Worm (Caenorhabditis elegans) whole organism, early embryonic: Measurements from ENCODE around the gene cest-7.

Experiments
- B0310.2 ChIP-seq: sonication (generic microtip); optimal IDR thresholded peaks from 2 replicates; lab custom pipeline; 2016; ENCODE audit warnings: mild to moderate bottlenecking, missing genetic modification characterization, missing compliant biosample characterization
- F13C5.2 ChIP-seq: sonication (generic microtip); optimal IDR thresholded peaks from 2 replicates; lab custom pipeline; 2017; ENCODE audit warnings: mild to moderate bottlenecking, missing genetic modification characterization, inconsistent platforms, missing compliant biosample characterization
- aly-1 ChIP-seq: sonication (generic microtip); optimal IDR thresholded peaks from 2 replicates; lab custom pipeline; 2016; ENCODE audit warnings: missing genetic modification characterization, missing compliant biosample characterization
- ama-1 ChIP-seq: fragments of 150-350 bp; optimal IDR thresholded peaks from 2 replicates; lab custom pipeline; 2014
- ceh-13 ChIP-seq: fragments of 200-800 bp; sonication (Bioruptor generic); optimal IDR thresholded peaks from 2 replicates; lab custom pipeline; 2018; ENCODE audit warnings: mild to moderate bottlenecking, missing genetic modification characterization, missing compliant biosample characterization
- ceh-36 ChIP-seq: sonication (generic microtip); optimal IDR thresholded peaks from 2 replicates; lab custom pipeline; 2016; ENCODE audit warnings: missing genetic modification characterization, inconsistent platforms, missing compliant biosample characterization
- ets-7 ChIP-seq: sonication (generic microtip); optimal IDR thresholded peaks from 2 replicates; lab custom pipeline; 2016; ENCODE audit warnings: missing genotype, missing genetic modification characterization, missing compliant biosample characterization
- flt-1 ChIP-seq: fragments of 200-800 bp; sonication (Bioruptor generic); IDR thresholded peaks from 2 replicates; pipeline ENCODE4 v1.3.6; 2022; ENCODE audit warnings: missing genetic modification characterization, missing compliant biosample characterization
- hmbx-1 ChIP-seq: sonication (generic microtip); optimal IDR thresholded peaks from 2 replicates; lab custom pipeline; 2016; ENCODE audit warnings: mild to moderate bottlenecking, missing genetic modification characterization, missing compliant biosample characterization
- hmg-4 ChIP-seq: fragments of 200-800 bp; sonication (Bioruptor generic); optimal IDR thresholded peaks from 2 replicates; lab custom pipeline; 2018; ENCODE audit warnings: mild to moderate bottlenecking, missing genetic modification characterization, missing compliant biosample characterization
- hnd-1 ChIP-seq: sonication (generic microtip); optimal IDR thresholded peaks from 2 replicates; lab custom pipeline; 2016; ENCODE audit warnings: missing genetic modification characterization, missing compliant biosample characterization
- pes-1 ChIP-seq: fragments of 200-800 bp; sonication (Bioruptor generic); IDR thresholded peaks from 2 replicates; pipeline ENCODE4 v1.3.6; 2022; ENCODE audit warnings: missing genetic modification reagents, missing genetic modification characterization, missing compliant biosample characterization
- scrt-1 ChIP-seq: fragments of 200-800 bp; sonication (Bioruptor generic); IDR thresholded peaks from 2 replicates; pipeline ENCODE4 v1.3.6; 2022; ENCODE audit warnings: missing genetic modification characterization, missing compliant biosample characterization
- sea-1 ChIP-seq: fragments of 200-800 bp; sonication (Bioruptor generic); conservative IDR thresholded peaks from 2 replicates; pipeline ENCODE4 v1.3.6; 2022; ENCODE audit warnings: missing genetic modification characterization, missing compliant biosample characterization
- tbx-11 ChIP-seq: fragments of 200-800 bp; sonication (Bioruptor generic); IDR thresholded peaks from 2 replicates; pipeline ENCODE4 v1.3.6; 2022; ENCODE audit warnings: missing genetic modification characterization, missing compliant biosample characterization
- tbx-37 ChIP-seq: fragments of 200-800 bp; sonication (Bioruptor generic); conservative IDR thresholded peaks from 2 replicates; pipeline ENCODE4 v1.3.6; 2022; ENCODE audit warnings: missing genetic modification reagents, missing genetic modification characterization, missing compliant biosample characterization
- tra-4 ChIP-seq: sonication (generic microtip); optimal IDR thresholded peaks from 2 replicates; lab custom pipeline; 2017; ENCODE audit warnings: missing genetic modification characterization, missing compliant biosample characterization

The cest-7 gene

DNA sequence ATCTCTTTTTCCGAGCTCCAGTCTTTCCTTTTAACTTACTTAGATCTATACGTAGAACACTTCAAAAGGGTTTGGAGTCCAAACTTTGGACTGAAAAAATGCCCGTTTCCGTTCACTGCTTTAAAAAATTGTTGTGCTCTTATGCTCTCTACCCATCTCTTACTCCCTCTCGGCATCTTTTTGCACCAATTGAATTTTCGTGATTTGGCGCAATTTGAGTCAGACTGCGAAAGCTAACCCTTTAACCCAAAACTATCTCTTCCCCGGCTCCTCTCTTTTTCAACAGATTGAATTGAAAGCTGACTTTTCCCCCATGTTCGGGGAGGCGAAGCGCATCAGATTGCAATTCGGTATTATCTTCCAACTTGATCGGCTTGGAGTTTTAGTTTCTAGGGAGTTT lies 22.4 kb downstream of the cest-7 start:
- TF ChIP-seq pes-1 (GFP tag; lab: Robert Waterston, UW) (no peak), tbx-11 (no peak)

DNA sequence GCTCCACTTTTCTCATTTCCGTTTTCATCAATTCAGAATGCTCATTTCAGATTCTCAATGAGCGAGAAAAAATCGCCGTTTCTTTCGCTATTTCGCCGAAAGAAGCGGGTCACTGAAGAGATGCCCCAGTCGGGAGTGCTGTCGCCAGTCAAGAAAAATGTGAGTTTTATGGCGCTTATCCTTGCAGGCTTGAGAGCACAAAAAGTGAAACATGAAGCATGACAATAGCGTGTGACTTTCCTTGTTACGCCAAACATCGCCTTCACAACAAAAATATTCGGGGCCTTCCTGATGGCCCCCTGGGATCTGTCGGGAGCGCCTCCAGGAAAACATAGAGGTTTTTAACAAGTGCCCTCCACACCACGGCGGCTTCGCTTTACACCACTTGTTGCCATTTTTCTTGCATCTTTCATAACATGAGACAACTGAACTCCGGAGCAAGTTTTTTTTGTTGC lies 26.9 kb downstream of the cest-7 start, which contains the start of gene E01G6.2:
Gene E01G6.2, plus strand, starts transcription at position 51 of the 455 bp plus-strand sequence.
- TF ChIP-seq scrt-1 (GFP tag; lab: Robert Waterston, UW), result no peak
- no peak for TF ChIP-seq ets-7 (tag; lab: Kevin White, UChicago)
- TF ChIP-seq pes-1 (GFP tag; lab: Robert Waterston, UW), result no peak
- no peak for TF ChIP-seq flt-1 (GFP tag; lab: Robert Waterston, UW)
- TF ChIP-seq tbx-37 (GFP tag; lab: Robert Waterston, UW), result no peak

DNA sequence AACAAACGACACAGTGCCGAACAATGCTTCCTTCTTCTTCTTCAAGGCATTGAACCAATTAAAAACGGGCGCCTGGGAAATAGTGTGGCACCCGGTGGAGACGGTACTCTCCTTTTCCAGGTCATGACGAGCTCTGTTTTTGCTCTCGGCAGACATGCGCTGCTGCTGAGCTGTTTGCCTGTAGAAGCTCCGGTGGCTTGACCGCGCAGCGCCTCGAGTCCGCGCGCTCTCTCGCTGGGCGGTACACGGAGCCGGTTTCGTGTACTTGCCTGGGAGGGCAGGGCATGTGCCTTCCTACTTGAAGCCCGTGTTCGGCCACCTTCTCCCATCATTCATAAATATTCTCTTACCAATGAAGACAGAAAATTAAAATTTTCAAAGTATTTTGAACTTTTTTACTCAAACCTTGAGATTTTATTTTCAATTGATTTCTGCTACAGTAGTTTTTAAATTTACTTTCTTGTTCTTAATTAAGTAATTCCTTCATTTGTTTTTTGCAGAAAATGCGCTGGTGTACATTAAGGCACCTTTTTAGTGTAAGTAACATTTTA lies 30.7 kb downstream of the cest-7 start, which contains the start of gene E01G6.1:
Gene E01G6.1, plus strand, starts transcription at position 501 of the 551 bp plus-strand sequence.
- TF ChIP-seq flt-1 (GFP tag; lab: Robert Waterston, UW) (no peak), sea-1 (GFP tag; lab: Robert Waterston, UW) (no peak), hmbx-1 (tag; lab: Kevin White, UChicago) (no peak), ceh-13 (GFP tag; lab: Kevin White, UChicago) (no peak), B0310.2 (tag; lab: Kevin White, UChicago) (no peak), tbx-11 (no peak), F13C5.2 (tag; lab: Kevin White, UChicago) (no peak), aly-1 (tag; lab: Kevin White, UChicago) (no peak), ceh-36 (no peak), scrt-1 (GFP tag; lab: Robert Waterston, UW) (no peak), ama-1 (lab: Kevin White, UChicago) (no peak), ets-7 (tag; lab: Kevin White, UChicago) (no peak), hmg-4 (GFP tag; lab: Kevin White, UChicago) (no peak), tbx-37 (GFP tag; lab: Robert Waterston, UW) (no peak)

DNA sequence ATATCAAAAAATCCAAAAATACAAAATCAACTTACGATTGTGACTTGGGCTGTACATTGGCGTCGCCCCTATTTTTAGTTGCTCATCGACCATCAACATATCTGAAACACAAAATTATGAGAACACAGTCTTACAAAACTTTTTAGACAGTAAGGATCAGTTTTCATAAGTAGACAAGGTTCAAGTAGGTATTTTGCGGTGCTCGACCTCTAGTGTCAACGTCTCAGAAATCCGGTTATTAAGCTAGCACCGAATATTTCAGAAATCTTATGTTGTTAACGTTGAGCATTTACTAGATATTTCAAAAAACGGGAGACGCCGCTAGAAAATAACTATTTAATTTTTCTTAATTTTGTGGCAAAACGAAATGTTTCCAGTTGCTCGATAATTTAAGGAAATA lies 41.1 kb downstream of the cest-7 start, which contains the start of gene otpl-8:
Gene otpl-8, minus strand, starts transcription at position 101 of the 400 bp plus-strand sequence.
- no peak for TF ChIP-seq aly-1 (tag; lab: Kevin White, UChicago)

DNA sequence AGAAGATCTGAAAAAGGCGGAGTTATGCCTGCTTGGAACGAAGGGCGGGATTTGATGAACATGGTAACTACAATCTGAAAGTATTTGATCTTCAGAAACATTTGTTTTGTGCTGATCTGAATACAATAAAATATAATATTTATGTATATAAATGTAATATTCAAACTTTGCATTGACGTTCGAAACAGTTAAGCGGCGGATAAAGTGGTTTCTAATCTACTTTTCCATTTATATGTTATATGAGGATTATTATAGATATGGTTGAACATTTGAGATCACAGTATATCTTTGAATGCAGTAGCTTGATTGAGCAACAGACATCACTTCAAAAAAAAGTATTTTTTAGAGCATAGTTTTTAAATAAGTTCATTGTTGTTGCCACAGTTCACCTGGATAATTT lies 44.1 kb downstream of the cest-7 start, which contains the start of gene H19J13.2:
Gene H19J13.2, minus strand, starts transcription at position 101 of the 400 bp plus-strand sequence.
- TF ChIP-seq tbx-11 (no peak), sea-1 (GFP tag; lab: Robert Waterston, UW) (no peak), scrt-1 (GFP tag; lab: Robert Waterston, UW) (no peak), hnd-1 (tag; lab: Kevin White, UChicago) (no peak)

DNA sequence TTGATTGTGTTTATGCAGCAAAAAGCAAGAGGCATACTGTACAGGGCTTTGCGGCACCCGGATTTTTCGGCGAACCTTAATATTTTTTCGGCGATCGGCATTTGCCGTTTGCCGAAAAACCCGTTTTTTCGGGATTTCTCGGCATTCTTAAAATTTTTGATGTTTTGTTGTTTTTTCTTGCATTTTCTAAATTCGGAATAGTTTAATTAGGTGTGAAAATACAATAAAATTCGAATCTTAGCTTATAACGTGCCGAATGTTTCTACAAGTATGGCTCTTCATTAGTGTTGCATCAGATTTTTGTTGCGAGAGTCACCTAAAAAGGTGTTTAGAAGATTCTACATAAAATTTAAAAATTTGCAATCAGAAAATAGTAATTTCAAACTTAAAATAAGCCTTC lies 45.8 kb downstream of the cest-7 start, which contains the start of gene C04B4.6:
Gene C04B4.6, minus strand, starts transcription at position 101 of the 400 bp plus-strand sequence.
- TF ChIP-seq ceh-36 (no peak), aly-1 (tag; lab: Kevin White, UChicago) (no peak), hnd-1 (tag; lab: Kevin White, UChicago) (no peak), hmg-4 (GFP tag; lab: Kevin White, UChicago) (no peak), B0310.2 (tag; lab: Kevin White, UChicago) (no peak), pes-1 (GFP tag; lab: Robert Waterston, UW) (no peak), ama-1 (lab: Kevin White, UChicago) (no peak), tra-4 (tag; lab: Kevin White, UChicago) (no peak), tbx-37 (GFP tag; lab: Robert Waterston, UW) (no peak), sea-1 (GFP tag; lab: Robert Waterston, UW) (no peak), scrt-1 (GFP tag; lab: Robert Waterston, UW) (no peak), tbx-11 (no peak), ets-7 (tag; lab: Kevin White, UChicago) (no peak), ceh-13 (GFP tag; lab: Kevin White, UChicago) (no peak), hmbx-1 (tag; lab: Kevin White, UChicago) (no peak), flt-1 (GFP tag; lab: Robert Waterston, UW) (no peak), F13C5.2 (tag; lab: Kevin White, UChicago) (no peak)

DNA sequence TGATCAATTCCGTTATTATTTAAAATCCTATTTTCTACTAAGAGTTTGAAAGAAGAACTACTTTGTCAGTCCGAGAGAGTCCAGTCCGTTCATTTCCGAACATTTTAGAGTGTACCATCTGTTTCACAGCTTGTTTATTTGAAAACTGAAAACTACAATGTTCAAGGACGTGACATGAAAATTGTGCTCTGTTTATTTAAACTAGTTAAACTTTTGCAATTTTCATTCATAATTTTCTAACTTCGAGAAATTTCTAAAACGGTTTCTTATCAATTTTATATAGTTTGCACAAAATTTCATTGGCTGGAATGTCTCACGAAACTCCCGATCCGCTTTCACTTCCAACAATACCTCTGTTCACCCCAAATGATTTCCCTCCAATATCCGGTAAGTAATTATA lies 50.7 kb downstream of the cest-7 start, which contains the start of gene C04B4.1:
Gene C04B4.1, plus strand, starts transcription at position 301 of the 400 bp plus-strand sequence.
- TF ChIP-seq ceh-13 (GFP tag; lab: Kevin White, UChicago) (no peak), hmg-4 (GFP tag; lab: Kevin White, UChicago) (no peak), hmbx-1 (tag; lab: Kevin White, UChicago) (no peak), scrt-1 (GFP tag; lab: Robert Waterston, UW) (no peak), ets-7 (tag; lab: Kevin White, UChicago) (no peak), ceh-36 (no peak), tra-4 (tag; lab: Kevin White, UChicago) (no peak), hnd-1 (tag; lab: Kevin White, UChicago) (no peak), flt-1 (GFP tag; lab: Robert Waterston, UW) (no peak), sea-1 (GFP tag; lab: Robert Waterston, UW) (no peak)
